Worm (Caenorhabditis elegans): ENCODE data around the gene nas-25.

DNA sequence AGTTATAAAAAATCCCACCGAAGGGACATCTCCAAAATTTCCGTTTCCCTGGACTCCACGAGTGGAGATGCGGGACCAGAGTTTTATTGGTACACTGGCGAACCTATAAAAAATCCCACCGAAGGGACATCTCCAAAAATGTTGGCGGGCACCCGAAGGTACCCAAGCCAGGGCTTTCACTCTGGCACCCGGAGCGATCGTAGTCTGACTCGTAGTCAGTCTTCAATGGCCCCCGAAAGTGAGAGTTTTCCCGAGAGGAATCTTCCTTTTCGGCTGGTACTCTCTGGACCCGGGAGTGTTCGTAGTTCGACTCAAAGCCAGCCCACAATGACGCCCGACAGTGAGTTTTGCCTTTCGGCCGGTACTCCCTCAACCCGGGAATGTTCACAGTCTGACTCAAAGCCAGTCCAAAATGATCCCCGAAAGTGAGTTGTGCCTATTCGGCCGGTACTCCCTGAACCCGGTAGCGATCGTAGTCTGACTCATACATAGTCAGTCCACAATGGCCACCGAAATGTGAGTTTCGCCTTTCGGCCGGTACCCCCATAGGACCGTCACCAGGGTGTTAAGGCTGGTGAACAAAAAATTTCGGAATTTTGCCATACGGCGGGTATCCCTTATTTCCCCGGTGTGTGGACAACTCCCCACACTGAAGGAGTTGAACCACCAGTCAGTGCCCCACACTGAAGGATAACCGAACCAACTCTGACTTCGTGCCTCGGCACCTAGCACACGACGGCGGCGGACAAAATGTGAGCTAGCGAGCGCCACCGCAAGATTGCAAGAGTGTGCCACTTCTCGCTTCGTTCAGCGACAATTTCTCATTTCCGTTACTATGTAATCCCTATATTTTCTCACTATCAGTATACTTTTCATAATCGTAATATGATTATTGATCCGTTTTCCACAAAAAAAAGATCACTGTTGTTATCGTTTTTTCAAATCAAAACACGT lies 51.4 kb downstream of the nas-25 start:
- TF ChIP-seq him-1 (tag; optimal IDR thresholded peaks at IDR 0.05), result no peak
- TF ChIP-seq dao-5 (tag; optimal IDR thresholded peaks at IDR 0.05), result no peak

Data from whole organism, L4/young adult.